Worm (Caenorhabditis elegans) whole organism, L3 larva: ENCODE results near the gene folt-3.

ENCODE experiments used
- ama-1 ChIP-seq: fragments of 150-350 bp; optimal IDR thresholded peaks from 2 replicates; lab custom pipeline; 2018
- egl-27 ChIP-seq: sonication (generic microtip); optimal IDR thresholded peaks from 4 replicates; lab custom pipeline; 2017; ENCODE audit warnings: missing biosample characterization, missing genetic modification reagents, missing genetic modification characterization
- fkh-10 ChIP-seq: sonication (generic microtip); optimal IDR thresholded peaks from 2 replicates; lab custom pipeline; 2017; ENCODE audit warnings: missing biosample characterization, missing genetic modification reagents, missing genetic modification characterization
- hmg-11 ChIP-seq: sonication (generic microtip); optimal IDR thresholded peaks from 2 replicates; lab custom pipeline; 2016; ENCODE audit warnings: missing genetic modification characterization, missing compliant biosample characterization
- lin-15B ChIP-seq: fragments of 150-350 bp; optimal IDR thresholded peaks from 2 replicates; lab custom pipeline; 2014; ENCODE audit warnings: missing biosample characterization, missing genetic modification characterization
- lin-39 ChIP-seq: fragments of 150-350 bp; optimal IDR thresholded peaks from 2 replicates; lab custom pipeline; 2018; ENCODE audit warnings: missing biosample characterization, missing genetic modification reagents, missing genetic modification characterization
- lsy-12 ChIP-seq: sonication (generic microtip); optimal IDR thresholded peaks from 2 replicates; lab custom pipeline; 2016; ENCODE audit warnings: mild to moderate bottlenecking, missing genetic modification characterization, missing compliant biosample characterization
- pha-4 ChIP-seq: fragments of 150-350 bp; optimal IDR thresholded peaks from 2 replicates; lab custom pipeline; 2014; ENCODE audit warnings: missing biosample characterization, missing genetic modification reagents, missing genetic modification characterization
- skn-1 ChIP-seq: fragments of 150-350 bp; optimal IDR thresholded peaks from 2 replicates; lab custom pipeline; 2014; ENCODE audit warnings: missing biosample characterization, missing genetic modification characterization
- snpc-4 ChIP-seq: fragments of 150-350 bp; optimal IDR thresholded peaks from 2 replicates; lab custom pipeline; 2014; ENCODE audit warnings: missing biosample characterization, missing genetic modification characterization
- tbx-2 ChIP-seq: sonication (generic microtip); optimal IDR thresholded peaks from 2 replicates; lab custom pipeline; 2016; ENCODE audit warnings: mild to moderate bottlenecking, missing genetic modification characterization, missing compliant biosample characterization
- unc-62 ChIP-seq: fragments of 150-350 bp; sonication (generic microtip); optimal IDR thresholded peaks from 4 replicates; lab custom pipeline; 2014; ENCODE audit warnings: missing biosample characterization, missing genetic modification reagents, missing genetic modification characterization
- zag-1 ChIP-seq: fragments of 150-350 bp; optimal IDR thresholded peaks from 2 replicates; lab custom pipeline; 2014; ENCODE audit warnings: missing biosample characterization, missing genetic modification characterization

DNA sequence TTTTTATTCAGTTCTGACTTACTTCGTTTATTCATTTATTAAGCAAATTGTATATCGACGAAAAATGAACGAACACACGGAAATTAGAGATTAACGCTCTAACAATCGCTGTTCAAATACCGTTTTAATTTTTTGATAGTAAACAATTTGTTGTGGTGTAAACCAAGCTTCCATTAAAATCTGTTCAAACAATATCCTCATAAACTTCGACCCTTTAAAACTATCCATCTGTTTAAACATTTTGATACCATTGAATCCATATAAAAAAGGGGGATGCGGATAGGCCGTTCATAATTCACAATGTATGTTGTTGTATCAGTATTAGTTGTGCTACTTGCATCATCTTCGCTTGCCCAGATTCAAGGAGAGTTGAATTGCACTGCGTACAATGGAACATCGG, 17.0 kb upstream of the folt-3 start, which contains the start of gene F07C4.6:
- no peak for TF ChIP-seq pha-4 (tag; lab: Kevin White, UChicago)
- no peak for TF ChIP-seq skn-1 (tag; lab: Kevin White, UChicago)
- no peak for TF ChIP-seq hmg-11 (tag; lab: Kevin White, UChicago)
- TF ChIP-seq ama-1 (lab: Kevin White, UChicago), result no peak
- TF ChIP-seq tbx-2, result no peak
- TF ChIP-seq lsy-12, result no peak
- no peak for TF ChIP-seq zag-1 (tag; lab: Kevin White, UChicago)
- TF ChIP-seq fkh-10 (GFP tag; lab: Kevin White, UChicago), result no peak
- no peak for TF ChIP-seq unc-62 (GFP tag; lab: Kevin White, UChicago)
- TF ChIP-seq lin-15B (tag; lab: Kevin White, UChicago), result no peak
- no peak for TF ChIP-seq egl-27 (tag; lab: Kevin White, UChicago)
- no peak for TF ChIP-seq snpc-4 (tag; lab: Kevin White, UChicago)
- TF ChIP-seq lin-39, result no peak
